Worm (Caenorhabditis elegans) whole organism, L4 larva: Measurements from ENCODE around the gene C38D9.2.

Experiments
- T26A8.4 ChIP-seq: fragments of 200-800 bp; sonication (Bioruptor generic); IDR thresholded peaks from 2 replicates; pipeline ENCODE4 v1.3.6; 2022; ENCODE audit warnings: missing genetic modification characterization, missing compliant biosample characterization
- Y48G9A.11 ChIP-seq: fragments of 200-800 bp; sonication (Bioruptor generic); IDR thresholded peaks from 2 replicates; pipeline ENCODE4 v1.3.6; 2022; ENCODE audit warnings: missing genetic modification reagents, missing genetic modification characterization, missing compliant biosample characterization
- ZK337.2 ChIP-seq: fragments of 200-800 bp; sonication (Bioruptor generic); IDR thresholded peaks from 2 replicates; pipeline ENCODE4 v1.3.6; 2022; ENCODE audit warnings: missing genetic modification reagents, missing genetic modification characterization, missing compliant biosample characterization
- ZK546.5 ChIP-seq, 2 experiments: sonication (generic microtip); optimal IDR thresholded peaks; 2 replicates each; lab custom pipeline; 2017; ENCODE audit warnings: missing biosample characterization in 2 of 2, missing genetic modification characterization in 2 of 2
- aha-1 ChIP-seq: fragments of 150-350 bp; peaks from one replicate; lab custom pipeline; 2014; ENCODE audit warnings: missing biosample characterization, missing genetic modification characterization
- aly-2 ChIP-seq: sonication (generic microtip); optimal IDR thresholded peaks from 2 replicates; lab custom pipeline; 2018; ENCODE audit warnings: missing biosample characterization, missing genetic modification characterization
- ceh-28 ChIP-seq: fragments of 150-350 bp; optimal IDR thresholded peaks from 2 replicates; lab custom pipeline; 2014; ENCODE audit warnings: missing biosample characterization, missing genetic modification reagents, missing genetic modification characterization
- ceh-82 ChIP-seq: sonication (generic microtip); optimal IDR thresholded peaks from 2 replicates; lab custom pipeline; 2017; ENCODE audit warnings: missing biosample characterization, missing genetic modification characterization
- ces-1 ChIP-seq: fragments of 150-350 bp; sonication (generic microtip); optimal IDR thresholded peaks from 4 replicates; lab custom pipeline; 2014; ENCODE audit warnings: missing biosample characterization, missing genetic modification reagents, missing genetic modification characterization
- daf-12 ChIP-seq: fragments of 150-350 bp; optimal IDR thresholded peaks from 2 replicates; lab custom pipeline; 2014; ENCODE audit warnings: missing biosample characterization, missing genetic modification reagents, missing genetic modification characterization
- daf-16 ChIP-seq, 3 experiments: sonication (generic microtip); optimal IDR thresholded peaks; 2 replicates each; lab custom pipeline; 2016 to 2017; ENCODE audit warnings: missing genetic modification characterization in 3 of 3, missing genetic modification reagents in 3 of 3, mild to moderate bottlenecking in 2 of 3, missing compliant biosample characterization in 2 of 3, missing biosample characterization in 1 of 3, moderate library complexity in 1 of 3
- daf-8 ChIP-seq: fragments of 200-800 bp; sonication (Bioruptor generic); IDR thresholded peaks from 2 replicates; pipeline ENCODE4 v1.3.6; 2022; ENCODE audit warnings: missing genetic modification characterization, missing compliant biosample characterization
- duxl-1 ChIP-seq: sonication (generic microtip); optimal IDR thresholded peaks from 2 replicates; lab custom pipeline; 2016; ENCODE audit warnings: mild to moderate bottlenecking, missing genetic modification characterization, moderate library complexity, missing compliant biosample characterization; ENCODE audit not compliant: poor library complexity
- dve-1 ChIP-seq: sonication (generic microtip); optimal IDR thresholded peaks from 2 replicates; lab custom pipeline; 2017; ENCODE audit warnings: antibody characterized with exemption, mild to moderate bottlenecking, missing genetic modification characterization, missing compliant biosample characterization; ENCODE audit not compliant: insufficient read depth
- egl-27 ChIP-seq: sonication (generic microtip); optimal IDR thresholded peaks from 3 replicates; lab custom pipeline; 2017; ENCODE audit warnings: missing biosample characterization, missing genetic modification reagents, missing genetic modification characterization
- fkh-10 ChIP-seq: fragments of 150-350 bp; optimal IDR thresholded peaks from 2 replicates; lab custom pipeline; 2014; ENCODE audit warnings: missing biosample characterization, missing genetic modification reagents, missing genetic modification characterization
- fos-1 ChIP-seq: fragments of 150-350 bp; optimal IDR thresholded peaks from 2 replicates; lab custom pipeline; 2014; ENCODE audit warnings: missing biosample characterization, missing genetic modification characterization
- jun-1 ChIP-seq: fragments of 150-350 bp; optimal IDR thresholded peaks from 2 replicates; lab custom pipeline; 2014; ENCODE audit warnings: missing biosample characterization, missing genetic modification reagents, missing genetic modification characterization
- lin-39 ChIP-seq: fragments of 150-350 bp; optimal IDR thresholded peaks from 2 replicates; lab custom pipeline; 2014; ENCODE audit warnings: missing biosample characterization, missing genetic modification reagents, missing genetic modification characterization
- lsy-2 ChIP-seq, 2 experiments: fragments of 150-350 bp in 1 of 2; sonication (generic microtip) in 1 of 2; optimal IDR thresholded peaks; 2 replicates each; lab custom pipeline; 2014 to 2017; ENCODE audit warnings: missing biosample characterization in 2 of 2, missing genetic modification characterization in 2 of 2
- madf-5 ChIP-seq, 2 experiments: fragments of 200-800 bp; sonication (Bioruptor generic); IDR thresholded peaks; 2 replicates each; pipeline ENCODE4 v1.3.6; 2022; ENCODE audit warnings: missing compliant biosample characterization in 2 of 2, missing genetic modification characterization in 2 of 2
- mxl-3 ChIP-seq: fragments of 200-800 bp; sonication (Bioruptor generic); optimal IDR thresholded peaks from 2 replicates; lab custom pipeline; 2018; ENCODE audit warnings: mild to moderate bottlenecking, missing genetic modification characterization, missing compliant biosample characterization
- nhr-11 ChIP-seq: fragments of 150-350 bp; optimal IDR thresholded peaks from 2 replicates; lab custom pipeline; 2014; ENCODE audit warnings: missing biosample characterization, missing genetic modification characterization
- nhr-111 ChIP-seq: fragments of 200-800 bp; sonication (Bioruptor generic); optimal IDR thresholded peaks from 2 replicates; lab custom pipeline; 2018; ENCODE audit warnings: mild to moderate bottlenecking, missing genetic modification characterization, missing compliant biosample characterization
- nhr-25 ChIP-seq: sonication (generic microtip); optimal IDR thresholded peaks from 2 replicates; lab custom pipeline; 2017; ENCODE audit warnings: missing genetic modification characterization, mild to moderate bottlenecking, missing compliant biosample characterization, antibody characterized with exemption, moderate library complexity, borderline replicate concordance; ENCODE audit not compliant: insufficient read depth
- nhr-41 ChIP-seq: fragments of 200-800 bp; sonication (Bioruptor generic); IDR thresholded peaks from 2 replicates; pipeline ENCODE4 v1.3.6; 2022; ENCODE audit warnings: missing genetic modification reagents, missing genetic modification characterization, missing compliant biosample characterization
- nhr-76 ChIP-seq: fragments of 150-350 bp; optimal IDR thresholded peaks from 2 replicates; lab custom pipeline; 2014; ENCODE audit warnings: missing biosample characterization, missing genetic modification characterization
- nhr-77 ChIP-seq: fragments of 150-350 bp; optimal IDR thresholded peaks from 2 replicates; lab custom pipeline; 2014; ENCODE audit warnings: missing biosample characterization, missing genetic modification characterization
- php-3 ChIP-seq: fragments of 200-800 bp; sonication (Bioruptor generic); IDR thresholded peaks from 2 replicates; pipeline ENCODE4 v1.3.6; 2022; ENCODE audit warnings: missing genetic modification reagents, missing genetic modification characterization, missing compliant biosample characterization
- sdz-12 ChIP-seq: fragments of 200-800 bp; sonication (Bioruptor generic); optimal IDR thresholded peaks from 2 replicates; lab custom pipeline; 2018; ENCODE audit warnings: mild to moderate bottlenecking, missing genetic modification characterization, missing compliant biosample characterization
- snpc-1.2 ChIP-seq: fragments of 200-800 bp; sonication (Bioruptor generic); IDR thresholded peaks from 2 replicates; pipeline ENCODE4 v1.3.6; 2022; ENCODE audit warnings: missing genetic modification reagents, missing genetic modification characterization, missing compliant biosample characterization
- snpc-4 ChIP-seq: fragments of 150-350 bp; optimal IDR thresholded peaks from 2 replicates; lab custom pipeline; 2014; ENCODE audit warnings: missing biosample characterization, missing genetic modification characterization
- tra-1 ChIP-seq: fragments of 200-800 bp; sonication (Bioruptor generic); IDR thresholded peaks from 2 replicates; pipeline ENCODE4 v1.3.6; 2022; ENCODE audit warnings: missing genetic modification reagents, missing genetic modification characterization, missing compliant biosample characterization
- unc-39 ChIP-seq: sonication (generic microtip); optimal IDR thresholded peaks from 2 replicates; lab custom pipeline; 2017; ENCODE audit warnings: missing biosample characterization, missing genetic modification characterization
- zfp-2 ChIP-seq: sonication (generic microtip); optimal IDR thresholded peaks from 2 replicates; lab custom pipeline; 2016; ENCODE audit warnings: mild to moderate bottlenecking, missing genetic modification characterization, missing compliant biosample characterization
- zfp-3 ChIP-seq: fragments of 200-800 bp; sonication (Bioruptor generic); conservative IDR thresholded peaks from 2 replicates; pipeline ENCODE4 v1.3.6; 2022; ENCODE audit warnings: missing genetic modification reagents, missing genetic modification characterization, missing compliant biosample characterization
- zip-2 ChIP-seq: fragments of 150-350 bp; optimal IDR thresholded peaks from 2 replicates; lab custom pipeline; 2014; ENCODE audit warnings: missing biosample characterization, missing genetic modification characterization

The C38D9.2 gene

ce11 chrV:17566850-17567249 is at the start of gene C38D9.2:
Gene C38D9.2 (plus strand): TSS chrV:17567150.
- no peak for TF ChIP-seq daf-12 (tag; lab: Kevin White, UChicago)
- no peak for TF ChIP-seq sdz-12 (GFP tag; lab: Kevin White, UChicago)
- no peak for TF ChIP-seq nhr-41 (GFP tag; lab: Robert Waterston, UW)

DNA sequence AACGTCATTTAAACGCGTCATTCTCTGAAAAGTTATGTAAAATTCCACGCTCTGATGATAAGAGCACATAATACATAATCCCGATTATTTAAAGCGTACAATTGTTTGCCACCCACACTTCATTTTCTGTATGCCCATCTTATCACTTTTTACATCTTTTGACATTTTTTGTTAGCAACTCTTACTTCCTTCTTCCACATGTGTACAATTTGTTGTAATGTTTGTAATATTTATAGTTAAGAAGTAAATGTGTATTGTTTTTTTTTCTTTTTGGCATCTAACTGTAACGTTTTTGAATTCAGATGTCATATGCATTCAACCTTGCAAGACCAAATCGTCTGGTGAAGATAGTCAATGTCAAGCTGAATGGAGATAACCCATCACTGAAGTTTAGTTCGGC is 46.2 kb upstream of the C38D9.2 start, which contains the start of gene fbxa-136:
Gene fbxa-136 (plus strand): TSS at position 301 of the 400 bp plus-strand sequence.
- TF ChIP-seq ceh-28 (no peak), zfp-2 (tag; lab: Kevin White, UChicago) (no peak), tra-1 (no peak), nhr-25 (tag; lab: Kevin White, UChicago) (no peak), duxl-1 (tag; lab: Kevin White, UChicago) (no peak), aly-2 (tag; lab: Kevin White, UChicago) (no peak), ceh-82 (tag; lab: Kevin White, UChicago) (no peak), ces-1 (no peak), unc-39 (tag; lab: Kevin White, UChicago) (no peak), egl-27 (tag; lab: Kevin White, UChicago) (no peak), fkh-10 (no peak), nhr-76 (no peak)

ce11 chrV:17527729-17528128 is 39.2 kb upstream of the C38D9.2 start, which contains the start of gene srz-90:
Gene srz-90 (plus strand): TSS chrV:17528029.
- TF ChIP-seq egl-27 (tag; lab: Kevin White, UChicago) (no peak), dve-1 (tag; lab: Kevin White, UChicago) (no peak), jun-1 (tag; lab: Kevin White, UChicago) (no peak), ZK337.2 (GFP tag; lab: Robert Waterston, UW) (no peak)
- TF ChIP-seq, all 104 proteins: peak for 0

DNA sequence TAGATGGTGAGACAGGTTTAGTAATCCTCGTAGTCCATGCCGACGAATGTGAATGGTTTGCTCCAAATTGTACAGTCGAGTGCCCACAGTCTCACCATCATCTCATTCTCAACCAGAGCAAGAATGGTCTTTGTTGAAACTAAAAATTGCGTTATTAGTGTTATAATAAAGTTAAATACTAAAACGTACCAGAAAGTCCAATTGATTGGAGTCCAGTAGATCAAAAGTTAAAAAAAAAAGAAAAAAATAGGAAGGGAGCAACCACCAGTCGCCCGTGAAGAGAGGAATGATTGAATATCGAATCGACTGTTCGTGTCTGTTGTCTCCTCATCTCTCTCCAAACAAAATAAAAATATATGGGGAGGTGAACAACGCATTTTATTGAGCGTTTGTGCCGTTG is 36.5 kb upstream of the C38D9.2 start, which contains the start of gene C18D4.12:
Gene C18D4.12 (minus strand): TSS at position 101 of the 400 bp plus-strand sequence.
- peak; percentile 8 for TF ChIP-seq aha-1 (tag; lab: Kevin White, UChicago)
- no peak for TF ChIP-seq nhr-41 (GFP tag; lab: Robert Waterston, UW)

- TF ChIP-seq nhr-77 (tag; lab: Kevin White, UChicago) (no peak), daf-8 (GFP tag; lab: Robert Waterston, UW) (no peak), fos-1 (tag; lab: Kevin White, UChicago) (no peak), lin-39 (no peak), Y48G9A.11 (no peak), tra-1 (no peak), T26A8.4 (GFP tag; lab: Robert Waterston, UW) (no peak), nhr-111 (no peak), mxl-3 (GFP tag; lab: Kevin White, UChicago) (no peak), ceh-82 (tag; lab: Kevin White, UChicago) (no peak)
These were observed 35.5 kb upstream of the C38D9.2 start, which contains the start of gene C18D4.4 for ce11 chrV:17531410-17531809. Gene C18D4.4 (minus strand): TSS chrV:17531510.

ce11 chrV:17532686-17533085 is 34.3 kb upstream of the C38D9.2 start, which contains the start of gene C18D4.3:
Gene C18D4.3 (minus strand): TSS chrV:17532786.
- TF ChIP-seq snpc-1.2 (GFP tag; lab: Robert Waterston, UW) (no peak), madf-5 (GFP tag; IDR thresholded peaks at IDR 0.05; lab: Robert Waterston, UW) (no peak), php-3 (no peak), egl-27 (tag; lab: Kevin White, UChicago) (no peak), snpc-4 (tag; lab: Kevin White, UChicago) (no peak), zip-2 (tag; lab: Kevin White, UChicago) (no peak), nhr-11 (tag; lab: Kevin White, UChicago) (no peak), aly-2 (tag; lab: Kevin White, UChicago) (no peak), zfp-2 (tag; lab: Kevin White, UChicago) (no peak), lsy-2 (tag; optimal IDR thresholded peaks at IDR 0.05; lab: Kevin White, UChicago) (no peak), nhr-25 (tag; lab: Kevin White, UChicago) (no peak), unc-39 (tag; lab: Kevin White, UChicago) (no peak), mxl-3 (GFP tag; lab: Kevin White, UChicago) (no peak), daf-16 (GFP tag; optimal IDR thresholded peaks at IDR 0.05; lab: Kevin White, UChicago) (no peak), daf-16 (tag; optimal IDR thresholded peaks at IDR 0.05; lab: Kevin White, UChicago) (no peak), zfp-3 (no peak), ZK546.5 (tag; optimal IDR thresholded peaks at IDR 0.05; lab: Kevin White, UChicago) (no peak)
